Fruit fly (Drosophila melanogaster) whole organism, embryonic: ENCODE measurements around the gene Obp73a.

ENCODE experiments used
- Antp ChIP-seq: fragments of 200-800 bp; sonication (Bioruptor generic); optimal IDR thresholded peaks from 3 replicates; lab custom pipeline; 2016; ENCODE audit warnings: missing biosample characterization, missing genetic modification characterization
- Atf-2 ChIP-seq: fragments of 200-800 bp; sonication (Bioruptor generic); optimal IDR thresholded peaks from 2 replicates; lab custom pipeline; 2016; ENCODE audit warnings: missing biosample characterization, missing genetic modification characterization
- BtbVII ChIP-seq: fragments of 200-800 bp; sonication (Bioruptor generic); optimal IDR thresholded peaks from 3 replicates; lab custom pipeline; 2017; ENCODE audit warnings: missing biosample characterization, mild to moderate bottlenecking, missing genetic modification characterization
- CG11695 ChIP-seq: fragments of 200-800 bp; sonication (Bioruptor generic); IDR thresholded peaks from 3 replicates; pipeline ENCODE4 v1.3.6; 2022; ENCODE audit warnings: missing biosample characterization, missing genetic modification characterization
- CG12391 ChIP-seq: fragments of 200-800 bp; sonication (Bioruptor generic); optimal IDR thresholded peaks from 3 replicates; lab custom pipeline; 2018; ENCODE audit warnings: missing biosample characterization, mild to moderate bottlenecking, missing genetic modification characterization, moderate library complexity
- CG12659 ChIP-seq: fragments of 200-800 bp; sonication (Bioruptor generic); optimal IDR thresholded peaks from 3 replicates; lab custom pipeline; 2017; ENCODE audit warnings: mild to moderate bottlenecking, missing biosample characterization, missing genetic modification reagents, missing genetic modification characterization
- CG12942 ChIP-seq: fragments of 200-800 bp; sonication (Bioruptor generic); optimal IDR thresholded peaks from 3 replicates; lab custom pipeline; 2016; ENCODE audit warnings: missing biosample characterization, missing genetic modification characterization
- CG13296 ChIP-seq: fragments of 200-800 bp; sonication (Bioruptor generic); optimal IDR thresholded peaks from 3 replicates; lab custom pipeline; 2018; ENCODE audit warnings: missing biosample characterization, mild to moderate bottlenecking, missing genetic modification characterization
- CG13775 ChIP-seq: fragments of 200-800 bp; sonication (Bioruptor generic); optimal IDR thresholded peaks from 3 replicates; lab custom pipeline; 2017; ENCODE audit warnings: missing biosample characterization, mild to moderate bottlenecking, missing genetic modification characterization
- CG1602 ChIP-seq: fragments of 200-800 bp; sonication (Bioruptor generic); optimal IDR thresholded peaks from 3 replicates; lab custom pipeline; 2016; ENCODE audit warnings: missing biosample characterization, missing genetic modification characterization
- CG16863 ChIP-seq: fragments of 200-800 bp; sonication (Bioruptor generic); optimal IDR thresholded peaks from 3 replicates; lab custom pipeline; 2016; ENCODE audit warnings: missing biosample characterization, missing genetic modification characterization
- CG18599 ChIP-seq: fragments of 200-800 bp; sonication (Bioruptor generic); optimal IDR thresholded peaks from 3 replicates; lab custom pipeline; 2017; ENCODE audit warnings: missing biosample characterization, missing genetic modification characterization, mild to moderate bottlenecking, moderate library complexity, missing genetic modification reagents
- CG2678 ChIP-seq: fragments of 200-800 bp; sonication (Bioruptor generic); optimal IDR thresholded peaks from 3 replicates; lab custom pipeline; 2019; ENCODE audit warnings: missing biosample characterization, mild to moderate bottlenecking, missing genetic modification characterization, moderate library complexity
- CG3847 ChIP-seq: fragments of 200-800 bp; sonication (Bioruptor generic); IDR thresholded peaks from 2 replicates; pipeline ENCODE4 v1.3.6; 2022; ENCODE audit warnings: missing biosample characterization, missing genetic modification characterization
- CG4360 ChIP-seq: fragments of 200-800 bp; sonication (Bioruptor generic); IDR thresholded peaks from 2 replicates; pipeline ENCODE4 v1.3.6; 2022; ENCODE audit warnings: missing biosample characterization, missing genetic modification characterization
- CG4424 ChIP-seq: fragments of 200-800 bp; sonication (Bioruptor generic); optimal IDR thresholded peaks from 3 replicates; lab custom pipeline; 2016; ENCODE audit warnings: missing biosample characterization, missing genetic modification characterization
- CG7928 ChIP-seq: fragments of 200-800 bp; sonication (Bioruptor generic); optimal IDR thresholded peaks from 2 replicates; lab custom pipeline; 2017; ENCODE audit warnings: missing biosample characterization, mild to moderate bottlenecking, missing genetic modification characterization
- CG9932 ChIP-seq: fragments of 200-800 bp; sonication (Bioruptor generic); IDR thresholded peaks from 2 replicates; pipeline ENCODE4 v1.3.6; 2022; ENCODE audit warnings: missing biosample characterization, missing genetic modification characterization
- CkIIα-i1 ChIP-seq: fragments of 200-800 bp; sonication (Bioruptor generic); IDR thresholded peaks from 2 replicates; pipeline ENCODE4 v1.3.6; 2022; ENCODE audit warnings: missing biosample characterization, missing genetic modification characterization
- E2f1 ChIP-seq: fragments of 200-800 bp; sonication (Bioruptor generic); IDR thresholded peaks from 2 replicates; pipeline ENCODE4 v1.3.6; 2022; ENCODE audit warnings: missing biosample characterization, missing genetic modification characterization
- Fer3 ChIP-seq: fragments of 200-800 bp; sonication (Bioruptor generic); optimal IDR thresholded peaks from 2 replicates; lab custom pipeline; 2018; ENCODE audit warnings: missing biosample characterization, mild to moderate bottlenecking, missing genetic modification characterization, moderate library complexity
- MBD-R2 ChIP-seq: fragments of 200-800 bp; sonication (Bioruptor generic); IDR thresholded peaks from 2 replicates; pipeline ENCODE4 v1.3.6; 2022; ENCODE audit warnings: missing biosample characterization, missing genetic modification characterization
- Neu2 ChIP-seq: fragments of 200-800 bp; sonication (Bioruptor generic); optimal IDR thresholded peaks from 3 replicates; lab custom pipeline; 2016; ENCODE audit warnings: missing biosample characterization, missing genetic modification characterization, borderline replicate concordance
- Nf-YB ChIP-seq: fragments of 200-800 bp; sonication (Bioruptor generic); optimal IDR thresholded peaks from 3 replicates; lab custom pipeline; 2019; ENCODE audit warnings: missing biosample characterization, mild to moderate bottlenecking, missing genetic modification characterization, moderate library complexity
- Optix ChIP-seq: fragments of 200-800 bp; sonication (Bioruptor generic); IDR thresholded peaks from 3 replicates; pipeline ENCODE4 v1.3.6; 2022; ENCODE audit warnings: missing biosample characterization, missing genetic modification characterization
- Pdp1 ChIP-seq, 2 experiments: fragments of 200-800 bp; sonication (Bioruptor generic); optimal IDR thresholded peaks; 3 replicates each; lab custom pipeline; 2016; ENCODE audit warnings: missing biosample characterization in 2 of 2, missing genetic modification characterization in 2 of 2, mild to moderate bottlenecking in 1 of 2, moderate library complexity in 1 of 2
- Ptx1 ChIP-seq: fragments of 200-800 bp; sonication (Bioruptor generic); IDR thresholded peaks from 2 replicates; pipeline ENCODE4 v1.3.6; 2022; ENCODE audit warnings: missing biosample characterization, missing genetic modification characterization
- Spps ChIP-seq: fragments of 200-800 bp; sonication (Bioruptor generic); optimal IDR thresholded peaks from 2 replicates; lab custom pipeline; 2018; ENCODE audit warnings: missing biosample characterization, mild to moderate bottlenecking, missing genetic modification characterization
- chinmo ChIP-seq: fragments of 200-800 bp; sonication (Bioruptor generic); IDR thresholded peaks from 4 replicates; pipeline ENCODE4 v1.3.6; 2022; ENCODE audit warnings: missing biosample characterization, missing genetic modification characterization; ENCODE audit not compliant: partially characterized antibody
- ci ChIP-seq: fragments of 200-800 bp; sonication (Bioruptor generic); IDR thresholded peaks from 3 replicates; pipeline ENCODE4 v1.3.6; 2022; ENCODE audit warnings: missing biosample characterization, missing genetic modification characterization
- dmrt99B ChIP-seq: fragments of 200-800 bp; sonication (Bioruptor generic); optimal IDR thresholded peaks from 2 replicates; lab custom pipeline; 2018; ENCODE audit warnings: missing biosample characterization, mild to moderate bottlenecking, missing genetic modification characterization, moderate library complexity
- gcm2 ChIP-seq: fragments of 200-800 bp; sonication (Bioruptor generic); optimal IDR thresholded peaks from 2 replicates; lab custom pipeline; 2016; ENCODE audit warnings: missing biosample characterization, missing genetic modification characterization
- gro ChIP-seq: fragments of 200-800 bp; sonication (Bioruptor generic); optimal IDR thresholded peaks from 2 replicates; lab custom pipeline; 2016; ENCODE audit warnings: missing biosample characterization, missing genetic modification characterization
- gsb-n ChIP-seq: fragments of 200-800 bp; sonication (Bioruptor generic); optimal IDR thresholded peaks from 3 replicates; lab custom pipeline; 2018; ENCODE audit warnings: missing biosample characterization, mild to moderate bottlenecking, missing genetic modification characterization
- hkb ChIP-seq, 2 experiments: fragments of 200-800 bp in 1 of 2; fragments of >200 bp in 1 of 2; sonication (Bioruptor generic) in 1 of 2; IDR thresholded peaks in 1 of 2; optimal IDR thresholded peaks in 1 of 2; 2 replicates each; pipeline versions ENCODE4 v1.3.6 to Lab custom; 2017 to 2022; ENCODE audit warnings: missing biosample characterization in 1 of 2, missing genetic modification characterization in 1 of 2
- hth ChIP-seq: fragments of >200 bp; optimal IDR thresholded peaks from 2 replicates; lab custom pipeline; 2017; ENCODE audit warnings: inconsistent platforms
- kni ChIP-seq: fragments of 200-800 bp; sonication (Bioruptor generic); optimal IDR thresholded peaks from 3 replicates; lab custom pipeline; 2017; ENCODE audit warnings: mild to moderate bottlenecking, missing biosample characterization, missing genetic modification reagents, missing genetic modification characterization
- lola ChIP-seq, 3 experiments: fragments of >200 bp in 2 of 3; fragments of 200-800 bp in 1 of 3; sonication (Bioruptor generic) in 1 of 3; optimal IDR thresholded peaks; 2 replicates each; lab custom pipeline; 2017 to 2019; ENCODE audit warnings: missing biosample characterization in 3 of 3, missing genetic modification characterization in 3 of 3, mild to moderate bottlenecking in 1 of 3, moderate library complexity in 1 of 3
- nerfin-2 ChIP-seq: fragments of 200-800 bp; sonication (Bioruptor generic); IDR thresholded peaks from 2 replicates; pipeline ENCODE4 v1.3.6; 2022; ENCODE audit warnings: missing biosample characterization, missing genetic modification characterization; ENCODE audit not compliant: partially characterized antibody
- nom ChIP-seq: fragments of 200-800 bp; sonication (Bioruptor generic); optimal IDR thresholded peaks from 2 replicates; lab custom pipeline; 2017; ENCODE audit warnings: missing biosample characterization, missing genetic modification characterization, mild to moderate bottlenecking, moderate library complexity, missing genetic modification reagents
- onecut ChIP-seq: fragments of 200-800 bp; sonication (Bioruptor generic); IDR thresholded peaks from 2 replicates; pipeline ENCODE4 v1.3.6; 2022; ENCODE audit warnings: missing biosample characterization, missing genetic modification characterization
- p53 ChIP-seq: fragments of 200-800 bp; sonication (Bioruptor generic); optimal IDR thresholded peaks from 2 replicates; lab custom pipeline; 2016; ENCODE audit warnings: missing biosample characterization, missing genetic modification characterization
- psq ChIP-seq: fragments of 200-800 bp; sonication (Bioruptor generic); optimal IDR thresholded peaks from 2 replicates; lab custom pipeline; 2017; ENCODE audit warnings: missing biosample characterization, missing genetic modification characterization
- sd ChIP-seq: fragments of 200-800 bp; sonication (Bioruptor generic); optimal IDR thresholded peaks from 3 replicates; lab custom pipeline; 2018; ENCODE audit warnings: missing biosample characterization, mild to moderate bottlenecking, missing genetic modification characterization, moderate library complexity
- sim ChIP-seq: fragments of 200-800 bp; sonication (Bioruptor generic); IDR thresholded peaks from 2 replicates; pipeline ENCODE4 v1.3.6; 2022; ENCODE audit warnings: missing biosample characterization, missing genetic modification characterization
- slou ChIP-seq: fragments of 200-800 bp; sonication (Bioruptor generic); optimal IDR thresholded peaks from 3 replicates; lab custom pipeline; 2016; ENCODE audit warnings: missing biosample characterization, missing genetic modification characterization
- sug ChIP-seq: fragments of 200-800 bp; optimal IDR thresholded peaks from 2 replicates; lab custom pipeline; 2019; ENCODE audit warnings: missing biosample characterization, mild to moderate bottlenecking, missing genetic modification characterization, moderate library complexity
- tin ChIP-seq: fragments of 200-800 bp; sonication (Bioruptor generic); optimal IDR thresholded peaks from 3 replicates; lab custom pipeline; 2016; ENCODE audit warnings: missing biosample characterization, missing genetic modification characterization
- trem ChIP-seq: fragments of 200-800 bp; optimal IDR thresholded peaks from 3 replicates; lab custom pipeline; 2019; ENCODE audit warnings: missing biosample characterization, mild to moderate bottlenecking, missing genetic modification characterization, moderate library complexity
- unpg ChIP-seq: fragments of 200-800 bp; sonication (Bioruptor generic); optimal IDR thresholded peaks from 3 replicates; lab custom pipeline; 2018; ENCODE audit warnings: missing biosample characterization, mild to moderate bottlenecking, missing genetic modification characterization, moderate library complexity

The Obp73a gene

dm6 chr3L:16989169-16989568 lies 45.0 kb downstream of the Obp73a start (continued):
- TF ChIP-seq nerfin-2 (no peak), CG13296 (GFP tag; lab: Kevin White, UChicago) (peak; percentile 25), Fer3 (tag; lab: Kevin White, UChicago) (peak; percentile 3), E2f1 (GFP tag; lab: Robert Waterston, UW) (peak; percentile 18; the same call in 1 of the 2 replicates), kni (no peak), onecut (0 out of 2 replicates have a peak, but pooled peaks have one; percentile 12), tin (GFP tag; lab: Kevin White, UChicago) (no peak), Ptx1 (peak; percentile 45), Pdp1 (GFP tag; optimal IDR thresholded peaks at IDR 0.05; lab: Kevin White, UChicago) (no peak), MBD-R2 (GFP tag; lab: Robert Waterston, UW) (no peak; the same call in 1 of the 2 replicates), Neu2 (GFP tag; lab: Kevin White, UChicago) (no peak), CG3847 (GFP tag; lab: Robert Waterston, UW) (0 out of 2 replicates have a peak, but pooled peaks have one; percentile 27), p53 (GFP tag; lab: Kevin White, UChicago) (no peak), nom (GFP tag; lab: Kevin White, UChicago) (peak; percentile 59), Antp (GFP tag; lab: Kevin White, UChicago) (no peak), hkb (optimal IDR thresholded peaks at IDR 0.05; lab: Kevin White, UChicago) (no peak), hkb (GFP tag; IDR thresholded peaks at IDR 0.05; lab: Robert Waterston, UW) (peak; percentile 61), CG2678 (tag; lab: Kevin White, UChicago) (peak; percentile 56), CG12659 (GFP tag; lab: Kevin White, UChicago) (peak; percentile 39), CG1602 (GFP tag; lab: Kevin White, UChicago) (no peak), CG12391 (tag; lab: Kevin White, UChicago) (no peak), CG16863 (GFP tag; lab: Kevin White, UChicago) (no peak), Optix (GFP tag; lab: Robert Waterston, UW) (no peak), CG4424 (peak; percentile 25), CkIIα-i1 (GFP tag; lab: Robert Waterston, UW) (no peak), CG4360 (GFP tag; lab: Robert Waterston, UW) (no peak), BtbVII (GFP tag; lab: Kevin White, UChicago) (no peak), sug (peak; percentile 24), gcm2 (GFP tag; lab: Kevin White, UChicago) (no peak), CG11695 (GFP tag; lab: Robert Waterston, UW) (peak; percentile 54; the same call in 1 of the 3 replicates), CG7928 (GFP tag; lab: Kevin White, UChicago) (no peak), unpg (peak; percentile 42), sim (no peak), ci (GFP tag; lab: Robert Waterston, UW) (no peak), Nf-YB (GFP tag; lab: Kevin White, UChicago) (no peak), Atf-2 (GFP tag; lab: Kevin White, UChicago) (no peak), lola (GFP tag; optimal IDR thresholded peaks at IDR 0.05; lab: Kevin White, UChicago) (peak in 1 of 3 experiments; percentile 57), chinmo (GFP tag; lab: Robert Waterston, UW) (no peak), hth (lab: Kevin White, UChicago) (no peak), gsb-n (tag; lab: Kevin White, UChicago) (no peak), psq (no peak), sd (no peak), CG12942 (GFP tag; lab: Kevin White, UChicago) (no peak), CG18599 (GFP tag; lab: Kevin White, UChicago) (peak; percentile 19), slou (GFP tag; lab: Kevin White, UChicago) (no peak), trem (no peak), CG13775 (GFP tag; lab: Kevin White, UChicago) (peak; percentile 10), gro (GFP tag; lab: Kevin White, UChicago) (no peak), CG9932 (GFP tag; lab: Robert Waterston, UW) (peak; percentile 37; the same call in 1 of the 2 replicates), dmrt99B (peak; percentile 62), Spps (tag; lab: Kevin White, UChicago) (no peak)
